Worm (Caenorhabditis elegans) whole organism, L3 larva: ENCODE results near the gene clpf-1.

Experiments
- ZK546.5 ChIP-seq: sonication (generic microtip); optimal IDR thresholded peaks from 2 replicates; lab custom pipeline; 2017; ENCODE audit warnings: missing biosample characterization, missing genetic modification characterization
- ama-1 ChIP-seq: fragments of 150-350 bp; optimal IDR thresholded peaks from 2 replicates; lab custom pipeline; 2018
- ceh-28 ChIP-seq: fragments of 150-350 bp; optimal IDR thresholded peaks from 2 replicates; lab custom pipeline; 2014; ENCODE audit warnings: missing biosample characterization, missing genetic modification reagents, missing genetic modification characterization
- ceh-82 ChIP-seq: fragments of 150-350 bp; optimal IDR thresholded peaks from 2 replicates; lab custom pipeline; 2014; ENCODE audit warnings: missing biosample characterization, missing genetic modification characterization
- daf-12 ChIP-seq: fragments of 150-350 bp; optimal IDR thresholded peaks from 2 replicates; lab custom pipeline; 2014; ENCODE audit warnings: missing biosample characterization, missing genetic modification reagents, missing genetic modification characterization
- egl-27 ChIP-seq: sonication (generic microtip); optimal IDR thresholded peaks from 4 replicates; lab custom pipeline; 2017; ENCODE audit warnings: missing biosample characterization, missing genetic modification reagents, missing genetic modification characterization
- egl-5 ChIP-seq: fragments of 150-350 bp; optimal IDR thresholded peaks from 2 replicates; lab custom pipeline; 2017; ENCODE audit warnings: missing biosample characterization, missing genetic modification reagents, missing genetic modification characterization, inconsistent platforms
- elt-1 ChIP-seq: fragments of 150-350 bp; optimal IDR thresholded peaks from 2 replicates; lab custom pipeline; 2014; ENCODE audit warnings: missing biosample characterization, missing genetic modification characterization
- eor-1 ChIP-seq, 2 experiments: fragments of 150-350 bp; optimal IDR thresholded peaks; 2 replicates each; lab custom pipeline; 2014 to 2018; ENCODE audit warnings: missing biosample characterization in 2 of 2, missing genetic modification characterization in 2 of 2
- fkh-10 ChIP-seq: sonication (generic microtip); optimal IDR thresholded peaks from 2 replicates; lab custom pipeline; 2017; ENCODE audit warnings: missing biosample characterization, missing genetic modification reagents, missing genetic modification characterization
- fkh-2 ChIP-seq: fragments of 150-350 bp; optimal IDR thresholded peaks from 2 replicates; lab custom pipeline; 2014; ENCODE audit warnings: missing biosample characterization, missing genetic modification reagents, missing genetic modification characterization
- fos-1 ChIP-seq: fragments of 150-350 bp; optimal IDR thresholded peaks from 2 replicates; lab custom pipeline; 2014; ENCODE audit warnings: missing biosample characterization, missing genetic modification characterization
- hmg-11 ChIP-seq: sonication (generic microtip); optimal IDR thresholded peaks from 2 replicates; lab custom pipeline; 2016; ENCODE audit warnings: missing genetic modification characterization, missing compliant biosample characterization
- jun-1 ChIP-seq: fragments of 150-350 bp; optimal IDR thresholded peaks from 2 replicates; lab custom pipeline; 2014; ENCODE audit warnings: missing biosample characterization, missing genetic modification reagents, missing genetic modification characterization
- lin-15B ChIP-seq: fragments of 150-350 bp; optimal IDR thresholded peaks from 2 replicates; lab custom pipeline; 2014; ENCODE audit warnings: missing biosample characterization, missing genetic modification characterization
- lin-39 ChIP-seq: fragments of 150-350 bp; optimal IDR thresholded peaks from 2 replicates; lab custom pipeline; 2018; ENCODE audit warnings: missing biosample characterization, missing genetic modification reagents, missing genetic modification characterization
- lsy-12 ChIP-seq: sonication (generic microtip); optimal IDR thresholded peaks from 2 replicates; lab custom pipeline; 2016; ENCODE audit warnings: mild to moderate bottlenecking, missing genetic modification characterization, missing compliant biosample characterization
- nfya-1 ChIP-seq: sonication (generic microtip); optimal IDR thresholded peaks from 2 replicates; lab custom pipeline; 2017; ENCODE audit warnings: missing genetic modification characterization, mild to moderate bottlenecking, missing compliant biosample characterization, antibody characterized with exemption, moderate library complexity; ENCODE audit not compliant: insufficient read depth
- nhr-12 ChIP-seq: fragments of 150-350 bp; optimal IDR thresholded peaks from 2 replicates; lab custom pipeline; 2014; ENCODE audit warnings: missing biosample characterization, missing genetic modification characterization
- nhr-23 ChIP-seq: fragments of 150-350 bp; optimal IDR thresholded peaks from 2 replicates; lab custom pipeline; 2014; ENCODE audit warnings: missing biosample characterization, missing genetic modification reagents, missing genetic modification characterization
- nhr-237 ChIP-seq: fragments of 150-350 bp; optimal IDR thresholded peaks from 2 replicates; lab custom pipeline; 2014; ENCODE audit warnings: missing biosample characterization, missing genetic modification characterization
- nhr-28 ChIP-seq: fragments of 150-350 bp; optimal IDR thresholded peaks from 2 replicates; lab custom pipeline; 2014; ENCODE audit warnings: missing biosample characterization, missing genetic modification characterization
- nhr-43 ChIP-seq: sonication (generic microtip); optimal IDR thresholded peaks from 2 replicates; lab custom pipeline; 2016; ENCODE audit warnings: mild to moderate bottlenecking, missing genetic modification characterization, missing compliant biosample characterization; ENCODE audit not compliant: poor library complexity, severe bottlenecking
- nhr-67 ChIP-seq: fragments of 150-350 bp; optimal IDR thresholded peaks from 2 replicates; lab custom pipeline; 2014; ENCODE audit warnings: missing biosample characterization, missing genetic modification characterization
- nhr-76 ChIP-seq: fragments of 150-350 bp; sonication (generic microtip); optimal IDR thresholded peaks from 5 replicates; lab custom pipeline; 2014; ENCODE audit warnings: missing biosample characterization, missing genetic modification characterization
- nhr-77 ChIP-seq: fragments of 150-350 bp; optimal IDR thresholded peaks from 2 replicates; lab custom pipeline; 2014; ENCODE audit warnings: missing biosample characterization, missing genetic modification characterization
- pha-4 ChIP-seq: fragments of 150-350 bp; optimal IDR thresholded peaks from 2 replicates; lab custom pipeline; 2014; ENCODE audit warnings: missing biosample characterization, missing genetic modification reagents, missing genetic modification characterization
- pqm-1 ChIP-seq: fragments of 150-350 bp; optimal IDR thresholded peaks from 2 replicates; lab custom pipeline; 2017; ENCODE audit warnings: missing biosample characterization, missing genetic modification characterization, inconsistent platforms
- skn-1 ChIP-seq: fragments of 150-350 bp; optimal IDR thresholded peaks from 2 replicates; lab custom pipeline; 2014; ENCODE audit warnings: missing biosample characterization, missing genetic modification characterization
- unc-39 ChIP-seq: sonication (generic microtip); optimal IDR thresholded peaks from 4 replicates; lab custom pipeline; 2017; ENCODE audit warnings: missing biosample characterization, missing genetic modification characterization
- unc-62 ChIP-seq: fragments of 150-350 bp; sonication (generic microtip); optimal IDR thresholded peaks from 4 replicates; lab custom pipeline; 2014; ENCODE audit warnings: missing biosample characterization, missing genetic modification reagents, missing genetic modification characterization
- ztf-11 ChIP-seq: fragments of 150-350 bp; optimal IDR thresholded peaks from 2 replicates; lab custom pipeline; 2014; ENCODE audit warnings: missing biosample characterization, missing genetic modification characterization
- ztf-4 ChIP-seq: fragments of 150-350 bp; optimal IDR thresholded peaks from 2 replicates; lab custom pipeline; 2014; ENCODE audit warnings: missing biosample characterization, missing genetic modification characterization

The clpf-1 gene

DNA sequence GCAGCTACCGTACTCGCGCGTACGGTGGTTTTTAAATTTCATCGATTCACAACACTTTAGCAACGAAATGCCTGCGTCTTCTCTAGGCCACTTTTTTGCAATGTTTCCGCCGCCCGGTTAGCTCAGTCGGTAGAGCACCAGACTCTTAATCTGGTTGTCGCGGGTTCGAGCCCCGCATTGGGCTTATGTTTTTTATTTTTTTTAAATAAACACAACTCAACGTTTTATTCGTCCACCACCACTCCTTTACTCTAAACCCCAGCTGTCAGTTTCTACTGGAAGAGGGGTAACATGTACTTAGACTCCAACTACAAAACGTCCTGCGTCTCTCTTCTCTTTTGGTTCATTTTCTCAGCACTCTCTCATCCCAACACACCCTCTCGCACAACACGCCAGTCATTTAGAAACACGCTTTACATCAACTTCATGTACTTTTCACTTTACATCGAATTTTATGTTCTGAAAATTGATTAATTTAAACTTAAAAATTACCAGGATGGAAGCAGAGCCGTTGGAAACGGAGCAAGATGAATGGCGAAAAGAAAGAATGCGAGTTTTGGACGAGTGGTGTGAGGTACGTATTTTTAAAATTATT is 8.0 kb upstream of the clpf-1 start, which contains the start of the genes elmd-1 and hecw-1 (continued):
- peak; percentile 15 for TF ChIP-seq jun-1
- peak; percentile 4 for TF ChIP-seq nhr-23 (tag; lab: Kevin White, UChicago)
- TF ChIP-seq fos-1, result no peak
- no peak for TF ChIP-seq nhr-237 (tag; lab: Kevin White, UChicago)
- peak; percentile 7 for TF ChIP-seq lsy-12
- no peak for TF ChIP-seq nhr-43 (tag; lab: Kevin White, UChicago)
- TF ChIP-seq daf-12 (tag; lab: Kevin White, UChicago), result no peak
- TF ChIP-seq unc-62 (GFP tag; lab: Kevin White, UChicago), result no peak

ce11 chrIII:3390144-3390543 is 7.4 kb upstream of the clpf-1 start:
- TF ChIP-seq skn-1 (tag; lab: Kevin White, UChicago), result no peak
- TF ChIP-seq fkh-2 (tag; lab: Kevin White, UChicago), result no peak
- TF ChIP-seq hmg-11 (tag; lab: Kevin White, UChicago), result no peak
- TF ChIP-seq egl-5 (tag; lab: Kevin White, UChicago), result no peak
- TF ChIP-seq pqm-1 (tag; lab: Kevin White, UChicago), result no peak
- no peak for TF ChIP-seq lin-15B (tag; lab: Kevin White, UChicago)
- no peak for TF ChIP-seq nhr-12 (tag; lab: Kevin White, UChicago)
- TF ChIP-seq nhr-77, result no peak
- no peak for TF ChIP-seq pha-4
- no peak for TF ChIP-seq eor-1 (tag; optimal IDR thresholded peaks at IDR 0.05; lab: Kevin White, UChicago)

DNA sequence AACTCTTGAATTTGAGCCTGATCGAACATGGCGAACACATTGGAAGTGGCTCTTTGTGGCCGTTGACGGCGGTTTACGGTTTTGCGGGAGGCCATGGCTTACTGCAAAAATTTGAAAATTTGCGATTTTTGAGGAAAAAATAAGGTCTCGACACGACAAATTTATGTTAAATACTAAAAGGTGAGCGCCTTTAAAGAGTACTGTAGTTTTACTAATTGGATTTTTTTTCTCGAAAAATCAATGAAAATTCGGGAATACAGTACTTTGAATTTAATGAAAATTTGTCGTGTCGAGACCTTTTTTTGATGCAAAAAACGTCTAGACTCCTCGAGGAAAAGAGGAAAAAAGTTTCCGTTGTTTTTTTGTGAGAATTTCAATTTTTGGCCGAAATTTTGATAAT is 3.9 kb upstream of the clpf-1 start, which contains the start of gene mlc-4:
Gene mlc-4 (minus strand): TSS at position 101 of the 400 bp plus-strand sequence.
- no peak for TF ChIP-seq skn-1 (tag; lab: Kevin White, UChicago)
- no peak for TF ChIP-seq fkh-2 (tag; lab: Kevin White, UChicago)
- TF ChIP-seq unc-39, result no peak
- no peak for TF ChIP-seq ceh-82 (tag; lab: Kevin White, UChicago)

DNA sequence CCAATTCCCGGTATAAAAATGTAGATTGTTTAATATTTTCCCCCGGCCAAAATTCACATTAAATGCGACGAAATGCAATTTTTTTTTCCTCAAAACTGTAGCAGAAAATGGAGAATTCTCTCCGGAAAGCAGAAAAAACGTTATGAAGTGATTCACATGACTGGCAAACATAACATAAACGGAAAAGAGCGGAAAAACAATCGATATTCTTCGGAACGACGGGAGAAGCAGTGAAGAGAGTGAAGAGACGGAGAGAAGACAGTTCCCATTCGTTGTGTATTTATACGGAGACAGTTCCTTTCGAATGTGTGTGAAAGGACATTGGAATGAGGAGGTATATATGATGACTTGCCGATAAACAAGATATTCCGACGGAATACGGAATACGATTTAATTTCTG is 2.4 kb upstream of the clpf-1 start:
- TF ChIP-seq nhr-67, result no peak
- TF ChIP-seq ceh-28 (tag; lab: Kevin White, UChicago), result peak; percentile 63
- TF ChIP-seq nhr-23 (tag; lab: Kevin White, UChicago), result peak; percentile 31
- TF ChIP-seq ama-1, result peak; percentile 6
- no peak for TF ChIP-seq elt-1 (tag; lab: Kevin White, UChicago)
- no peak for TF ChIP-seq skn-1 (tag; lab: Kevin White, UChicago)
- TF ChIP-seq fkh-10 (GFP tag; lab: Kevin White, UChicago), result no peak

DNA sequence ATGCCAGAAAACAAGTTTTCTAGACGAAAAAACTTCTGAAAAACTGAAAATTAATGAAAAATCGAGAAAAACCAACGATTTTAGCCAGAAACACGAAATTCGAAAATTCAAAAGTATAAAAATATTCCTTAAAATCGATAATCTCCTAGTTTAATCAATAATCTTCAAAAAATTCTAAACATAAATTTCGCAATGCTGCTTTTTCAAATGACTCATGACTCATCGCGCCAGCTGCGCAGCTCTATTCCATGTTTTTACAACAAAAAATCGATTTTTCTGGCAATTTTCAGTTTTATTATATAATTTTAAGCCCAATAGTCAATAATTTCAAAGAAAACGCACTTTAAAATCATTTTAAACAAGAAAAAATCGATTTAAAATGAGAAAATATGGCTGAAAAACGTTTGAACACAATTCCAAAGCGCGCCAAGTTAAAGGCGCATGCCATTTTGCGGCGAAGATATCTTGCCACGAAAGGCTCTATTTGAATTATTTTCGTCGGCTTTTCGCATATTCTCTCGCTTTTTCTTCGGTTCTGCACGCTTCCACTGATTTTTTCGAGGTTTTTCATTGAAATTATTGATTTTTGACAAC is 1.6 kb upstream of the clpf-1 start, which contains the start of gene cri-3:
Gene cri-3 (plus strand): TSS at position 482 of the 594 bp plus-strand sequence.
- TF ChIP-seq nhr-77 (no peak), ceh-28 (tag; lab: Kevin White, UChicago) (peak; percentile 30), ztf-4 (no peak), fkh-2 (tag; lab: Kevin White, UChicago) (no peak), pha-4 (peak; percentile 22), ztf-11 (tag; lab: Kevin White, UChicago) (no peak), fos-1 (no peak), nhr-23 (tag; lab: Kevin White, UChicago) (no peak), nhr-28 (tag; lab: Kevin White, UChicago) (no peak), egl-5 (tag; lab: Kevin White, UChicago) (no peak), egl-27 (tag; lab: Kevin White, UChicago) (no peak), skn-1 (tag; lab: Kevin White, UChicago) (no peak), nhr-76 (tag; lab: Kevin White, UChicago) (no peak), jun-1 (no peak), lin-15B (tag; lab: Kevin White, UChicago) (peak; percentile 29), fkh-10 (GFP tag; lab: Kevin White, UChicago) (no peak), ZK546.5 (no peak), lin-39 (tag; lab: Kevin White, UChicago) (peak; percentile 31), nfya-1 (tag; lab: Kevin White, UChicago) (peak; percentile 52), nhr-237 (tag; lab: Kevin White, UChicago) (no peak), hmg-11 (tag; lab: Kevin White, UChicago) (peak; percentile 63), nhr-67 (no peak)
